Worm (Caenorhabditis elegans): ENCODE measurements around the gene Y55B1AR.4.

DNA sequence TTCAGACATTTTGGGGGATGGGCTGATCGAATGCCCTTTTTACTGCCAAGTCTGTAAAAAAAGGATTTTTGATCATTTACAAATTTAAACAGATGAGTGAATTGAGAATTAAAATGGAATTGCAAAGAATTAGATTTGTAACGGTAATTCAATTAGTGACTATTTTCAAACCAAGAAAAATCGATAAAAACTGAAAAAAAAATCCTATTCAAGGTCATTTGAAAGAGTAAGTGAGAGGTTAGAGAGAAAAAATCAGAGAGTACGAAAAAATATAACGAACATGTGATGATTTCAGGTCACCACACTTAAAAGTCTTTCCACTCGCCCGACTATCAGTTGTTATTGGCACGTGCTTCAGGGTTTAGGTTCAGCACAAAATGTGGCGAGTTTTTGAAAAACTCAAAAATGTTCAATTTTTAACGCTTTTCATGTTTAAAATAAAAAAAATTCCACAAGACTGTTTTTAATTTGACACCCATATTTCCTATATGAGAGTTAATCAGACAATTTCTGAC lies 14.9 kb upstream of the Y55B1AR.4 start, which contains the start of gene T19C3.4:
- TF ChIP-seq nfya-1 (tag; optimal IDR thresholded peaks at IDR 0.05) (no peak), pqm-1 (tag; optimal IDR thresholded peaks at IDR 0.05) (no peak), unc-3 (GFP tag; conservative IDR thresholded peaks at IDR 0.05) (no peak), unc-3 (tag; optimal IDR thresholded peaks at IDR 0.05) (no peak), dmd-4 (tag; optimal IDR thresholded peaks at IDR 0.05; ENCODE audit: borderline replicate concordance) (no peak), ets-4 (tag; optimal IDR thresholded peaks at IDR 0.05) (no peak), ref-2 (tag; optimal IDR thresholded peaks at IDR 0.05) (no peak), ceh-18 (tag; optimal IDR thresholded peaks at IDR 0.05) (no peak), pha-4 (tag; optimal IDR thresholded peaks at IDR 0.05) (no peak)
